Worm (Caenorhabditis elegans): ENCODE results near the gene C50E3.12.

C50E3.12 gene

ce11 chrV:7624152-7624551 lies 2.3 kb upstream of the C50E3.12 start, which contains the start of gene C50E3.13:
C50E3.13 (minus strand) TSS chrV:7624252.
- TF ChIP-seq ets-4 (tag; optimal IDR thresholded peaks at IDR 0.05) (no peak), ceh-6 (GFP tag; optimal IDR thresholded peaks at IDR 0.05) (no peak)

- TF ChIP-seq ceh-22 (tag; optimal IDR thresholded peaks at IDR 0.05) (no peak), pqm-1 (tag; optimal IDR thresholded peaks at IDR 0.05) (no peak)
Observed at ce11 chrV:7618114-7618513, 3.7 kb downstream of the C50E3.12 start, which contains the start of gene C50E3.15. C50E3.15 (plus strand) TSS chrV:7618414.

ce11 chrV:7612044-7612443 lies 9.8 kb downstream of the C50E3.12 start, which contains the start of gene clec-215:
clec-215 (plus strand) TSS chrV:7612344.
- TF ChIP-seq elt-2 (tag; optimal IDR thresholded peaks at IDR 0.05) (no peak), pros-1 (tag; optimal IDR thresholded peaks at IDR 0.05) (no peak), npax-4 (tag; optimal IDR thresholded peaks at IDR 0.05) (no peak)

ce11 chrV:7609698-7610420 lies 12.0 kb downstream of the C50E3.12 start, which contains the start of the genes folt-3 and clec-214:
folt-3 (minus strand) TSS chrV:7609748.
clec-214 (plus strand) TSS chrV:7610370.
- no peak for TF ChIP-seq zip-5 (tag; optimal IDR thresholded peaks at IDR 0.05)
- no peak for TF ChIP-seq elt-4 (tag; optimal IDR thresholded peaks at IDR 0.05)
- no peak for TF ChIP-seq unc-3 (GFP tag; conservative IDR thresholded peaks at IDR 0.05)
- no peak for TF ChIP-seq unc-3 (tag; optimal IDR thresholded peaks at IDR 0.05)
- no peak for TF ChIP-seq fax-1 (tag; optimal IDR thresholded peaks at IDR 0.05)
- no peak for TF ChIP-seq gmeb-2 (tag; optimal IDR thresholded peaks at IDR 0.05)
- TF ChIP-seq ztf-16 (tag; optimal IDR thresholded peaks at IDR 0.05), result no peak
- TF ChIP-seq rnt-1 (tag; optimal IDR thresholded peaks at IDR 0.05), result no peak
- TF ChIP-seq nfya-1 (tag; optimal IDR thresholded peaks at IDR 0.05), result no peak
- no peak for TF ChIP-seq ama-1 (optimal IDR thresholded peaks at IDR 0.05)
- TF ChIP-seq mec-3 (tag; optimal IDR thresholded peaks at IDR 0.05; ENCODE audit: borderline replicate concordance), result no peak
- no peak for TF ChIP-seq ceh-34 (tag; optimal IDR thresholded peaks at IDR 0.05)
- no peak for TF ChIP-seq ets-4 (tag; optimal IDR thresholded peaks at IDR 0.05)
- no peak for TF ChIP-seq sox-2 (GFP tag; IDR thresholded peaks at IDR 0.05)
- TF ChIP-seq F13H6.1 (tag; optimal IDR thresholded peaks at IDR 0.05), result no peak
- TF ChIP-seq fkh-6 (tag; optimal IDR thresholded peaks at IDR 0.05), result no peak
- TF ChIP-seq hlh-30 (tag; optimal IDR thresholded peaks at IDR 0.05; ENCODE audit: insufficient read depth), result no peak
- TF ChIP-seq sox-4 (tag; optimal IDR thresholded peaks at IDR 0.05), result no peak

- TF ChIP-seq ceh-18 (tag; optimal IDR thresholded peaks at IDR 0.05) (no peak), fax-1 (tag; optimal IDR thresholded peaks at IDR 0.05) (no peak), odd-2 (tag; optimal IDR thresholded peaks at IDR 0.05) (no peak), hlh-6 (tag; optimal IDR thresholded peaks at IDR 0.05) (no peak), ref-2 (tag; optimal IDR thresholded peaks at IDR 0.05) (no peak), unc-86 (tag; optimal IDR thresholded peaks at IDR 0.05) (no peak), hlh-15 (tag; optimal IDR thresholded peaks at IDR 0.05) (no peak), nfya-1 (tag; optimal IDR thresholded peaks at IDR 0.05) (no peak), C38D4.7 (GFP tag; optimal IDR thresholded peaks at IDR 0.05) (no peak), ceh-22 (tag; optimal IDR thresholded peaks at IDR 0.05) (no peak), ama-1 (optimal IDR thresholded peaks at IDR 0.05) (no peak), K02D7.2 (tag; optimal IDR thresholded peaks at IDR 0.05) (no peak), ceh-34 (tag; optimal IDR thresholded peaks at IDR 0.05) (no peak), ceh-30 (tag; optimal IDR thresholded peaks at IDR 0.05) (no peak), nhr-11 (tag; optimal IDR thresholded peaks at IDR 0.05) (no peak)
Observed at ce11 chrV:7604858-7605257, 17.0 kb downstream of the C50E3.12 start, which contains the start of gene clec-213. clec-213 (plus strand) TSS chrV:7605158.

All from whole organism, late embryonic.